Worm (Caenorhabditis elegans): Measurements from ENCODE around the gene zyg-11.

The zyg-11 gene

ce11 chrII:8062334-8062791 is 44.9 kb downstream of the zyg-11 start, which contains the start of gene ufd-2 (continued):
- TF ChIP-seq T20F7.1 (GFP tag; optimal IDR thresholded peaks at IDR 0.05) (peak; percentile 80), nhr-6 (tag; optimal IDR thresholded peaks at IDR 0.05) (peak; percentile 26), daf-16 (GFP tag; optimal IDR thresholded peaks at IDR 0.05) (no peak), daf-16 (tag; optimal IDR thresholded peaks at IDR 0.05) (peak; percentile 64), pha-4 (GFP tag; IDR thresholded peaks at IDR 0.05) (peak; percentile 50; the same call in 1 of the 2 replicates), pha-4 (tag; optimal IDR thresholded peaks at IDR 0.05) (peak; percentile 57)

DNA sequence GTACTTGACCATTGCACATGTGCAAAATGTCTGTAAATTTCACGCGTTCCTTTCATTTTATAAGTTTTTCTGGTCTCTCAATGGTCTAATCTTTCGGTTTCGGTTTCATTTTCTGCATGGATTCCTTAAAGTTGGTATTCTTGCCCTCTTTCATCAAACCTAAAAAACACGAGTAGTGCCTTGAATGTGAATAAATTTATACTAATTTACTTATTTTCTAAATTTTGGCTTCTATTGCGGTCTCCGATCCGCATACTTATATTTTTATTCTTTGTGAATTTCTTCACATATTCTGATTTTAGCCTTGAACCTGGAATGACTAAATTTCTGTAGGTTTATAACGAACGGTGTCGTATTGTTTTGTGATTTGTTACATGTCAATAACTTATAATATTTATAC is 48.5 kb downstream of the zyg-11 start, which contains the start of gene pdha-1:
TSS of gene pdha-1 (plus strand) at position 301 of the 400 bp plus-strand sequence.
- TF ChIP-seq sdz-12 (GFP tag; optimal IDR thresholded peaks at IDR 0.05), result no peak
- no peak for TF ChIP-seq dmd-9 (GFP tag; IDR thresholded peaks at IDR 0.05)
- no peak for TF ChIP-seq ceh-20 (GFP tag; IDR thresholded peaks at IDR 0.05)
- TF ChIP-seq dve-1 (tag; optimal IDR thresholded peaks at IDR 0.05; ENCODE audit: insufficient read depth), result no peak
- TF ChIP-seq zag-1 (tag; optimal IDR thresholded peaks at IDR 0.05), result no peak
- no peak for TF ChIP-seq spr-3 (GFP tag; optimal IDR thresholded peaks at IDR 0.05)
- no peak for TF ChIP-seq hlh-30 (tag; optimal IDR thresholded peaks at IDR 0.05; ENCODE audit: insufficient read depth)
- TF ChIP-seq lin-29 (GFP tag; IDR thresholded peaks at IDR 0.05), result no peak
- TF ChIP-seq zfp-3 (GFP tag; conservative IDR thresholded peaks at IDR 0.05), result no peak
- no peak for TF ChIP-seq daf-12 (tag; optimal IDR thresholded peaks at IDR 0.05)
- TF ChIP-seq ces-1 (GFP tag; optimal IDR thresholded peaks at IDR 0.05), result no peak
